Fruit fly (Drosophila melanogaster) whole organism, embryonic: ENCODE data around the gene ppk20.
A peak's percentile ranks its signal among the peaks of the same experiment; 100 is the strongest.

Experiments
- Ada2b ChIP-seq: fragments of 200-800 bp; sonication (Bioruptor generic); IDR thresholded peaks from 2 replicates; pipeline ENCODE4 v1.3.6; 2022; ENCODE audit warnings: missing biosample characterization, missing genetic modification characterization
- Atf6 ChIP-seq: fragments of 200-800 bp; sonication (Bioruptor generic); IDR thresholded peaks from 2 replicates; pipeline ENCODE4 v1.3.6; 2022; ENCODE audit warnings: missing biosample characterization, missing genetic modification characterization
- CG10147 ChIP-seq: fragments of 200-800 bp; sonication (Bioruptor generic); optimal IDR thresholded peaks from 2 replicates; lab custom pipeline; 2019; ENCODE audit warnings: missing biosample characterization, mild to moderate bottlenecking, missing genetic modification characterization, moderate library complexity
- CG11560 ChIP-seq: fragments of 200-800 bp; sonication (Bioruptor generic); IDR thresholded peaks from 3 replicates; pipeline ENCODE4 v1.3.6; 2022; ENCODE audit warnings: missing biosample characterization, missing genetic modification characterization
- CG12299 ChIP-seq: fragments of 200-800 bp; sonication (Bioruptor generic); optimal IDR thresholded peaks from 2 replicates; lab custom pipeline; 2018; ENCODE audit warnings: missing biosample characterization, mild to moderate bottlenecking, missing genetic modification characterization
- CG1233 ChIP-seq: fragments of 200-800 bp; sonication (Bioruptor generic); optimal IDR thresholded peaks from 4 replicates; lab custom pipeline; 2018; ENCODE audit warnings: missing biosample characterization, mild to moderate bottlenecking, missing genetic modification characterization
- CG12659 ChIP-seq: fragments of 200-800 bp; sonication (Bioruptor generic); optimal IDR thresholded peaks from 3 replicates; lab custom pipeline; 2017; ENCODE audit warnings: mild to moderate bottlenecking, missing biosample characterization, missing genetic modification reagents, missing genetic modification characterization
- CG13123 ChIP-seq: fragments of 200-800 bp; sonication (Bioruptor generic); optimal IDR thresholded peaks from 2 replicates; lab custom pipeline; 2016; ENCODE audit warnings: missing biosample characterization, missing genetic modification characterization
- CG14667 ChIP-seq: fragments of 200-800 bp; sonication (Bioruptor generic); IDR thresholded peaks from 2 replicates; pipeline ENCODE4 v1.3.6; 2022; ENCODE audit warnings: missing biosample characterization, missing genetic modification characterization
- CG17361 ChIP-seq: fragments of 200-800 bp; sonication (Bioruptor generic); IDR thresholded peaks from 3 replicates; pipeline ENCODE4 v1.3.6; 2022; ENCODE audit warnings: missing biosample characterization, missing genetic modification characterization
- CG17385 ChIP-seq: fragments of 200-800 bp; sonication (Bioruptor generic); optimal IDR thresholded peaks from 3 replicates; lab custom pipeline; 2018; ENCODE audit warnings: missing biosample characterization, mild to moderate bottlenecking, missing genetic modification characterization
- CG2120 ChIP-seq: fragments of 200-800 bp; sonication (Bioruptor generic); optimal IDR thresholded peaks from 3 replicates; lab custom pipeline; 2016; ENCODE audit warnings: missing biosample characterization, missing genetic modification characterization
- CG2712 ChIP-seq: fragments of 200-800 bp; optimal IDR thresholded peaks from 3 replicates; lab custom pipeline; 2019; ENCODE audit warnings: missing biosample characterization, mild to moderate bottlenecking, missing genetic modification characterization, moderate library complexity
- CG30403 ChIP-seq: fragments of 200-800 bp; sonication (Bioruptor generic); optimal IDR thresholded peaks from 3 replicates; lab custom pipeline; 2016; ENCODE audit warnings: missing biosample characterization, missing genetic modification characterization
- CG32772 ChIP-seq: fragments of 200-800 bp; sonication (Bioruptor generic); IDR thresholded peaks from 2 replicates; pipeline ENCODE4 v1.3.6; 2022; ENCODE audit warnings: missing biosample characterization, missing genetic modification characterization
- CG34422 ChIP-seq: fragments of 200-800 bp; sonication (Bioruptor generic); IDR thresholded peaks from 3 replicates; pipeline ENCODE4 v1.3.6; 2022; ENCODE audit warnings: missing biosample characterization, missing genetic modification characterization
- CG6854 ChIP-seq: fragments of 200-800 bp; sonication (Bioruptor generic); optimal IDR thresholded peaks from 3 replicates; lab custom pipeline; 2017; ENCODE audit warnings: missing biosample characterization, mild to moderate bottlenecking, missing genetic modification characterization
- D19B ChIP-seq: fragments of 200-800 bp; sonication (Bioruptor generic); optimal IDR thresholded peaks from 2 replicates; lab custom pipeline; 2017; ENCODE audit warnings: missing biosample characterization, mild to moderate bottlenecking, missing genetic modification characterization
- Dbx ChIP-seq: fragments of 200-800 bp; sonication (Bioruptor generic); IDR thresholded peaks from 3 replicates; pipeline ENCODE4 v1.3.6; 2022; ENCODE audit warnings: missing biosample characterization, missing genetic modification characterization
- Dip3 ChIP-seq: fragments of 200-800 bp; sonication (Bioruptor generic); optimal IDR thresholded peaks from 3 replicates; lab custom pipeline; 2016; ENCODE audit warnings: missing biosample characterization, missing genetic modification characterization
- Dp ChIP-seq: fragments of 200-800 bp; sonication (Bioruptor generic); optimal IDR thresholded peaks from 2 replicates; lab custom pipeline; 2018; ENCODE audit warnings: missing biosample characterization, mild to moderate bottlenecking, missing genetic modification characterization, moderate library complexity
- Ets65A ChIP-seq: fragments of 200-800 bp; sonication (Bioruptor generic); peaks from one replicate; lab custom pipeline; 2016; ENCODE audit warnings: missing biosample characterization, missing genetic modification characterization
- Fer1 ChIP-seq: fragments of 200-800 bp; sonication (Bioruptor generic); optimal IDR thresholded peaks from 2 replicates; lab custom pipeline; 2017; ENCODE audit warnings: missing biosample characterization, mild to moderate bottlenecking, missing genetic modification characterization
- GATAe ChIP-seq: fragments of 200-800 bp; sonication (Bioruptor generic); conservative IDR thresholded peaks from 2 replicates; pipeline ENCODE4 v1.3.6; 2022; ENCODE audit warnings: missing biosample characterization, missing genetic modification characterization
- H15 ChIP-seq: fragments of 200-800 bp; sonication (Bioruptor generic); IDR thresholded peaks from 3 replicates; pipeline ENCODE4 v1.3.6; 2022; ENCODE audit warnings: missing biosample characterization, missing genetic modification characterization
- Hand ChIP-seq: fragments of 200-800 bp; sonication (Bioruptor generic); optimal IDR thresholded peaks from 2 replicates; lab custom pipeline; 2017; ENCODE audit warnings: mild to moderate bottlenecking, missing biosample characterization, missing genetic modification reagents, missing genetic modification characterization
- MBD-R2 ChIP-seq: fragments of 200-800 bp; sonication (Bioruptor generic); IDR thresholded peaks from 2 replicates; pipeline ENCODE4 v1.3.6; 2022; ENCODE audit warnings: missing biosample characterization, missing genetic modification characterization
- Xbp1 ChIP-seq: fragments of 200-800 bp; sonication (Bioruptor generic); optimal IDR thresholded peaks from 3 replicates; lab custom pipeline; 2016; ENCODE audit warnings: missing biosample characterization, mild to moderate bottlenecking, missing genetic modification characterization
- abd-A ChIP-seq: fragments of 200-800 bp; sonication (Bioruptor generic); optimal IDR thresholded peaks from 3 replicates; lab custom pipeline; 2019; ENCODE audit warnings: missing biosample characterization, mild to moderate bottlenecking, missing genetic modification characterization, moderate library complexity
- ato ChIP-seq: fragments of 200-800 bp; sonication (Bioruptor generic); IDR thresholded peaks from 2 replicates; pipeline ENCODE4 v1.3.6; 2022; ENCODE audit warnings: missing biosample characterization, missing genetic modification characterization; ENCODE audit not compliant: partially characterized antibody
- br ChIP-seq: fragments of >200 bp; optimal IDR thresholded peaks from 2 replicates; lab custom pipeline; 2017
- btn ChIP-seq: fragments of 200-800 bp; sonication (Bioruptor generic); optimal IDR thresholded peaks from 2 replicates; lab custom pipeline; 2016; ENCODE audit warnings: missing biosample characterization, missing genetic modification characterization
- cg ChIP-seq: fragments of 200-800 bp; sonication (Bioruptor generic); optimal IDR thresholded peaks from 3 replicates; lab custom pipeline; 2019; ENCODE audit warnings: missing biosample characterization, mild to moderate bottlenecking, missing genetic modification characterization, moderate library complexity
- crp ChIP-seq, 2 experiments: fragments of 200-800 bp; sonication (Bioruptor generic); optimal IDR thresholded peaks; 2 replicates in 1 of 2; 3 replicates in 1 of 2; lab custom pipeline; 2017; ENCODE audit warnings: missing biosample characterization in 2 of 2, missing genetic modification characterization in 2 of 2, mild to moderate bottlenecking in 1 of 2, moderate library complexity in 1 of 2
- dysf ChIP-seq: fragments of 200-800 bp; sonication (Bioruptor generic); IDR thresholded peaks from 3 replicates; pipeline ENCODE4 v1.3.6; 2022; ENCODE audit warnings: missing biosample characterization, missing genetic modification characterization
- fru ChIP-seq: fragments of >200 bp; optimal IDR thresholded peaks from 2 replicates; lab custom pipeline; 2017
- grn ChIP-seq: fragments of 200-800 bp; sonication (Bioruptor generic); optimal IDR thresholded peaks from 3 replicates; lab custom pipeline; 2017; ENCODE audit warnings: missing biosample characterization, missing genetic modification characterization
- hkb ChIP-seq, 2 experiments: fragments of 200-800 bp in 1 of 2; fragments of >200 bp in 1 of 2; sonication (Bioruptor generic) in 1 of 2; IDR thresholded peaks in 1 of 2; optimal IDR thresholded peaks in 1 of 2; 2 replicates each; pipeline versions ENCODE4 v1.3.6 to Lab custom; 2017 to 2022; ENCODE audit warnings: missing biosample characterization in 1 of 2, missing genetic modification characterization in 1 of 2
- jigr1 ChIP-seq: fragments of 200-800 bp; sonication (Bioruptor generic); IDR thresholded peaks from 3 replicates; pipeline ENCODE4 v1.3.6; 2022; ENCODE audit warnings: missing biosample characterization, missing genetic modification characterization
- lab ChIP-seq: fragments of 200-800 bp; sonication (Bioruptor generic); optimal IDR thresholded peaks from 3 replicates; lab custom pipeline; 2017; ENCODE audit warnings: missing biosample characterization, missing genetic modification characterization, mild to moderate bottlenecking, moderate library complexity, missing genetic modification reagents
- luna ChIP-seq: fragments of 200-800 bp; sonication (Bioruptor generic); optimal IDR thresholded peaks from 2 replicates; lab custom pipeline; 2016; ENCODE audit warnings: missing biosample characterization, missing genetic modification characterization
- mld ChIP-seq: fragments of 200-800 bp; sonication (Bioruptor generic); IDR thresholded peaks from 3 replicates; pipeline ENCODE4 v1.3.6; 2022; ENCODE audit warnings: missing biosample characterization, missing genetic modification characterization; ENCODE audit not compliant: partially characterized antibody
- odd ChIP-seq: fragments of 200-800 bp; sonication (Bioruptor generic); optimal IDR thresholded peaks from 2 replicates; lab custom pipeline; 2017; ENCODE audit warnings: missing biosample characterization, mild to moderate bottlenecking, missing genetic modification characterization
- onecut ChIP-seq: fragments of 200-800 bp; sonication (Bioruptor generic); IDR thresholded peaks from 2 replicates; pipeline ENCODE4 v1.3.6; 2022; ENCODE audit warnings: missing biosample characterization, missing genetic modification characterization
- org-1 ChIP-seq: fragments of 200-800 bp; sonication (Bioruptor generic); optimal IDR thresholded peaks from 2 replicates; lab custom pipeline; 2017; ENCODE audit warnings: missing biosample characterization, missing genetic modification characterization
- phol ChIP-seq: fragments of 200-800 bp; sonication (Bioruptor generic); optimal IDR thresholded peaks from 3 replicates; lab custom pipeline; 2018; ENCODE audit warnings: missing biosample characterization, mild to moderate bottlenecking, missing genetic modification characterization, moderate library complexity
- repo ChIP-seq: fragments of 200-800 bp; sonication (Bioruptor generic); optimal IDR thresholded peaks from 2 replicates; lab custom pipeline; 2016; ENCODE audit warnings: missing biosample characterization, missing genetic modification characterization
- row ChIP-seq: fragments of 200-800 bp; sonication (Bioruptor generic); IDR thresholded peaks from 3 replicates; pipeline ENCODE4 v1.3.6; 2022; ENCODE audit warnings: missing biosample characterization, missing genetic modification characterization
- tgo ChIP-seq: fragments of 200-800 bp; sonication (Bioruptor generic); IDR thresholded peaks from 3 replicates; pipeline ENCODE4 v1.3.6; 2022; ENCODE audit warnings: missing biosample characterization, missing genetic modification characterization
- tio ChIP-seq: fragments of 200-800 bp; sonication (Bioruptor generic); optimal IDR thresholded peaks from 2 replicates; lab custom pipeline; 2017; ENCODE audit warnings: missing biosample characterization, missing genetic modification characterization, inconsistent platforms
- ttk ChIP-seq: fragments of 200-800 bp; sonication (Bioruptor generic); IDR thresholded peaks from 2 replicates; pipeline ENCODE4 v2.1.2; 2022; ENCODE audit warnings: missing biosample characterization, missing genetic modification characterization

ppk20 gene

DNA sequence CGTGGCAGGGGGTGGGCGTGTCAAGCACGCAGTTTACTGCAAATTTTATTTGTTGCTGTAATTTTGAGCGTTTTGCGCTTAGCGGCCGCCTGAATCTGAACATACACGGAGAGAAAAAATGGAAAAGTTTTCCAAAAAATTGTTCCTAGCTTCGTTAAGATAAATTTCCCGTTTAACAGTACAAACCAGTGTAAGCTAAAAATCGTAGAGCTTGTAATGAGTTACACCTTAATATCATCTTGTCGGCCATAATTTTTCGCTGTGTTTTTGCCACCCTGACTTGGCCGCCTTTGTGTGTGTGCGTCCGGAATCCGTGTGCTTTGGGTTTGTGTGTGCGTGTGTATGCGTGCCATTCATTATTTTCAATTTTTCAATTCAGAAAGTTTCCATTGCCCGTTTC lies 17.2 kb downstream of the ppk20 start (continued):
- TF ChIP-seq MBD-R2 (GFP tag; lab: Robert Waterston, UW) (peak; percentile 23; the same call in 1 of the 2 replicates), CG2712 (tag; lab: Kevin White, UChicago) (no peak), CG10147 (GFP tag; lab: Kevin White, UChicago) (peak; percentile 32), CG14667 (GFP tag; lab: Robert Waterston, UW) (0 out of 2 replicates have a peak, but pooled peaks have one; percentile 4), abd-A (peak; percentile 7), H15 (GFP tag; lab: Robert Waterston, UW) (0 out of 3 replicates have a peak, but pooled peaks have one; percentile 25), org-1 (GFP tag; lab: Kevin White, UChicago) (peak; percentile 20), mld (GFP tag; lab: Robert Waterston, UW) (no peak), Atf6 (peak; percentile 59; the same call in 1 of the 2 replicates), ato (no peak), onecut (GFP tag; lab: Robert Waterston, UW) (0 out of 2 replicates have a peak, but pooled peaks have one; percentile 6), CG12659 (peak; percentile 14), CG6854 (GFP tag; lab: Kevin White, UChicago) (peak; percentile 20), D19B (GFP tag; lab: Kevin White, UChicago) (no peak), br (lab: Kevin White, UChicago) (no peak), CG12299 (tag; lab: Kevin White, UChicago) (no peak), btn (GFP tag; lab: Kevin White, UChicago) (no peak), Ada2b (GFP tag; lab: Robert Waterston, UW) (peak; percentile 59), jigr1 (GFP tag; lab: Robert Waterston, UW) (no peak), repo (GFP tag; lab: Kevin White, UChicago) (no peak), CG13123 (GFP tag; lab: Kevin White, UChicago) (no peak), phol (tag; lab: Kevin White, UChicago) (peak; percentile 6), ttk (peak; percentile 39; the same call in 1 of the 2 replicates), Fer1 (GFP tag; lab: Kevin White, UChicago) (peak; percentile 74), row (GFP tag; lab: Robert Waterston, UW) (peak; percentile 74), tgo (GFP tag; lab: Robert Waterston, UW) (peak; percentile 50; the same call in 2 of the 3 replicates), odd (GFP tag; lab: Kevin White, UChicago) (peak; percentile 17), CG32772 (peak; percentile 28; the same call in 1 of the 2 replicates), CG17361 (GFP tag; lab: Robert Waterston, UW) (0 out of 3 replicates have a peak, but pooled peaks have one; percentile 17), CG11560 (tag; lab: Robert Waterston, UW) (no peak), cg (GFP tag; lab: Kevin White, UChicago) (peak; percentile 3), crp (GFP tag; optimal IDR thresholded peaks at IDR 0.05; lab: Kevin White, UChicago) (no peak), Xbp1 (GFP tag; lab: Kevin White, UChicago) (peak; percentile 54), CG30403 (GFP tag; lab: Kevin White, UChicago) (peak; percentile 20), luna (no peak), fru (lab: Kevin White, UChicago) (no peak), dysf (peak; percentile 45; the same call in 1 of the 3 replicates), grn (no peak), Hand (GFP tag; lab: Kevin White, UChicago) (peak; percentile 65), Dbx (GFP tag; lab: Robert Waterston, UW) (0 out of 3 replicates have a peak, but pooled peaks have one; percentile 65), hkb (optimal IDR thresholded peaks at IDR 0.05; lab: Kevin White, UChicago) (no peak), hkb (GFP tag; IDR thresholded peaks at IDR 0.05; lab: Robert Waterston, UW) (peak; percentile 70), CG2120 (GFP tag; lab: Kevin White, UChicago) (peak; percentile 42), GATAe (GFP tag; lab: Robert Waterston, UW) (no peak), Dip3 (GFP tag; lab: Kevin White, UChicago) (no peak), Dp (no peak), tio (GFP tag; lab: Kevin White, UChicago) (peak; percentile 4), CG1233 (GFP tag; lab: Kevin White, UChicago) (peak; percentile 14), CG17385 (GFP tag; lab: Kevin White, UChicago) (peak; percentile 45), Ets65A (GFP tag; lab: Kevin White, UChicago) (peak; percentile 50), CG34422 (GFP tag; lab: Robert Waterston, UW) (no peak), lab (GFP tag; lab: Kevin White, UChicago) (peak; percentile 80)
